Fruit fly (Drosophila melanogaster) Kc167 (cell line): Measurements from ENCODE around the gene tws.

Experiments used
- Myc ChIP-seq: fragments of >200 bp; optimal IDR thresholded peaks from 2 replicates; lab custom pipeline; 2017; ENCODE audit warnings: missing external identifiers
- Sin3A ChIP-seq: fragments of >200 bp; optimal IDR thresholded peaks from 2 replicates; lab custom pipeline; 2018; ENCODE audit warnings: missing external identifiers
- h ChIP-seq: fragments of >200 bp; optimal IDR thresholded peaks from 3 replicates; lab custom pipeline; 2018; ENCODE audit warnings: missing external identifiers
- insv ChIP-seq: fragments of >200 bp; optimal IDR thresholded peaks from 3 replicates; lab custom pipeline; 2018; ENCODE audit warnings: missing external identifiers
- psq ChIP-seq: fragments of >200 bp; optimal IDR thresholded peaks from 2 replicates; lab custom pipeline; 2017; ENCODE audit warnings: missing external identifiers
- ttk ChIP-seq: sonication (Bioruptor generic); optimal IDR thresholded peaks from 2 replicates; lab custom pipeline; 2017; ENCODE audit warnings: missing external identifiers

The tws gene

DNA sequence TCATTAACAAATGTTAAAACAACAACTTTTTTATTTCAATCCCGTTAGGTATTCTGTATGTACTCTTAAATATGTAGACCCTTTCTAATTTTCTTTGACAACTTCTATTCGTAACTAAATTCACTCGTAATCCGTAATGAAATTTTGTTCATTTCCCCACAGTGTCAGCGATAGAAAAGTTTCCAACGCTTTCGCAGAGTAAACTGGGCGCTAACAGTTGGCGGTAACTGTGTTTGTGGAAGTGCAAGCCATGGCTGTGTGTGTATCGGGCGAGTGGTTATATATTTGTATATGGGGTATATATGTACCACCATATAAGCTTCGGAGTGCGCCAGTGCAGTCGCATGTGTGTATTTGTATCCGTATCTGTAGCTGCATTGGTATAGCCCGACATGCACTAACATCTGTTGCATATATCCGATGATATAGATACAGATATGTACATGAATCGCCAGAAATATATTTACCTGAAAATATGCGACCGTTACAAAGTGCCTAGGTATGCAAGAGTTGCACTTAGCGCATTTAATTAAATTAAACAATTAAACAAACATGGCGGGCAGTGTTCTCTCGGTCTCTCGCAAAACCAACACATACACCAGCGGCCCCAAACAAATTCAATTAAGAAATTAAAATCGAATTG lies 58.0 kb downstream of the tws start:
- TF ChIP-seq Sin3A (no peak), Myc (no peak), h (lab: Kevin White, UChicago) (no peak), insv (lab: Kevin White, UChicago) (no peak), psq (lab: Kevin White, UChicago) (no peak), ttk (lab: Kevin White, UChicago) (no peak)

DNA sequence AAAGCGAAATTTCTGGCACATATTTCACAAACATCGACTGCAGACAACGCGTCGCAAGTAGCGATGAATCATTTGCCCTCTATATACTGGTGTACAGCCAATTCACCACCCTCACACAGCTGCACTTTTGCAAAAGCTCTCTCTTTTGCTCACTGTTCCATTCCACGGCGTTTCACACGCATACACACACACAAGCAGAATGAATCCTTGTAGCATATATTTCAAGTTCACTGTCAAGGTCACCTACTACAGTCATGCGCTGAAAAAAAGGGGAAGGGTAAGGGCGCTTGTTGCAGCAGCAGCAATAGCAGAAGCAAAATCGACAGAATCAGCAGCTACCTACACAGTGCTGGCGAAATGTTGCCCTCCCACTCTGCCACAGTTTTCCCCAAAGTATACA lies 58.9 kb downstream of the tws start:
- TF ChIP-seq h (lab: Kevin White, UChicago) (no peak), insv (lab: Kevin White, UChicago) (no peak), psq (lab: Kevin White, UChicago) (no peak), Myc (no peak), ttk (lab: Kevin White, UChicago) (no peak), Sin3A (no peak)

DNA sequence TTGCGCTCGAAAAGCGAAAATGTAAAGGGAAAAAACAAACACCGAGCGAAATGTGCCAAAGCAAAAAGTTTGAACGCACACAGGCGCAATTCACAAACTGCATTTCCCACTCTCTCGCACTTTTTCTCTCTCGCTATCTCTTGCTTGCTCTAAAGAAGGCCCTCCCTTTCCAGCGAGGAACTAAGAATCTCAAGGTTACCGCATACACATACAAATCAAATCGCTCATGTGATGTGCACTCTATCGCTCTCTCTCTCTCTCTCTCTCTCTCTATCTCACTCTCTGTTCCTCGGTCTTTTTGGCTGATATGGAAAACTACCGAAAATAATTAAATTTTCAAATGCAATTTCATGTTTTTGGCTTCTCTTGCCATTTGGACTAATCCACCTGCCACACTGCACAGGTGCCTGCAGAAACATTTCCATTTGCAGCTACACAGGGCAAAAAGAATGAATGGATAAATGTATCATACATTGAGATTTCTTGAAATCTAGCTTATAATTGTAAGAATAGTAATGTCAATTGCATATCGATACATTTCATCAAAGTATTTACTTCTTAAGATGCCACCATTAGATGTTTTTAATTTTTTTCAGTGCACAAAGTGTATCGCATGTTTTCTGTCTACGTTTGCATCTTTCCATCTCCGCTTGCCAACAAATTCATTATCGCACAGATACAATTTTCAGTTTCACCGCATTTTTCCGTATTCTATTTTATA lies 60.1 kb downstream of the tws start:
- TF ChIP-seq Sin3A (no peak), Myc (no peak), insv (lab: Kevin White, UChicago) (no peak), ttk (lab: Kevin White, UChicago) (no peak), h (lab: Kevin White, UChicago) (no peak)

dm6 chr3R:10078468-10079143 lies 61.0 kb downstream of the tws start:
- no peak for TF ChIP-seq ttk (lab: Kevin White, UChicago)
- no peak for TF ChIP-seq psq (lab: Kevin White, UChicago)
- no peak for TF ChIP-seq insv (lab: Kevin White, UChicago)
- TF ChIP-seq h (lab: Kevin White, UChicago), result no peak
- no peak for TF ChIP-seq Myc
- no peak for TF ChIP-seq Sin3A

DNA sequence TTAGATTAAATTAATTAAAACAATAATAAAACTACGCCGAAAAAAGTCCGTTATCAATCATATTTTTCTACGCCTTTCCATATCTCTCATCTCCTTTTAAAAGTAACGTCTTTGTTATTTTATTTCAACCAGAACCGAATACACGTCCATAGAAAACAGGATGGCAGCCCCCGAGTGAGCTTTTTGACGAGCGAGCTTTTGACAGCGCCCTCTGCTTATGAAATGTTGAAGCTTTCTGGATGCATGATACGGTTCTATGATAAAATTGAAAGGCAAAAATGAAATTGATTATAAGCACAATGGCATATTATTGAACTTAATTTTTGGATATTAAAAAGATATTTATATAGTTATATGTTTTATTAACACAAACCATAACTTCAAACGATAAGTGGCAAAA lies 62.9 kb downstream of the tws start:
- TF ChIP-seq psq (lab: Kevin White, UChicago) (no peak), Sin3A (no peak), Myc (no peak), h (lab: Kevin White, UChicago) (no peak), insv (lab: Kevin White, UChicago) (no peak), ttk (lab: Kevin White, UChicago) (no peak)
